Worm (Caenorhabditis elegans) whole organism, young adult: ENCODE results near the gene sre-43.

Experiments
- B0019.2 ChIP-seq: fragments of 200-800 bp; sonication (Bioruptor generic); conservative IDR thresholded peaks from 2 replicates; pipeline ENCODE4 v1.3.6; 2022; ENCODE audit warnings: missing genetic modification reagents, missing genetic modification characterization, missing compliant biosample characterization
- F22D6.2 ChIP-seq: sonication (generic microtip); optimal IDR thresholded peaks from 2 replicates; lab custom pipeline; 2016; ENCODE audit warnings: mild to moderate bottlenecking, missing genetic modification characterization, missing compliant biosample characterization
- F39B2.1 ChIP-seq: fragments of 200-800 bp; sonication (Bioruptor generic); IDR thresholded peaks from 2 replicates; pipeline ENCODE4 v1.3.6; 2022; ENCODE audit warnings: missing genetic modification reagents, missing genetic modification characterization, missing compliant biosample characterization
- F57C9.4 ChIP-seq: sonication (generic microtip); optimal IDR thresholded peaks from 2 replicates; lab custom pipeline; 2017; ENCODE audit warnings: mild to moderate bottlenecking, missing genetic modification characterization, missing compliant biosample characterization
- K11D2.4 ChIP-seq: fragments of 200-800 bp; sonication (Bioruptor generic); IDR thresholded peaks from 2 replicates; pipeline ENCODE4 v1.3.6; 2022; ENCODE audit warnings: missing genetic modification reagents, missing genetic modification characterization, missing compliant biosample characterization
- Y56A3A.18 ChIP-seq: fragments of 200-800 bp; sonication (Bioruptor generic); IDR thresholded peaks from 2 replicates; pipeline ENCODE4 v1.3.6; 2022; ENCODE audit warnings: missing genetic modification reagents, missing genetic modification characterization, missing compliant biosample characterization
- ZK185.1 ChIP-seq: sonication (generic microtip); optimal IDR thresholded peaks from 2 replicates; lab custom pipeline; 2016; ENCODE audit warnings: mild to moderate bottlenecking, missing genetic modification characterization, missing compliant biosample characterization; ENCODE audit not compliant: poor library complexity, severe bottlenecking
- aptf-2 ChIP-seq: fragments of 200-800 bp; sonication (Bioruptor generic); conservative IDR thresholded peaks from 2 replicates; pipeline ENCODE4 v1.3.6; 2022; ENCODE audit warnings: missing genetic modification reagents, missing genetic modification characterization, missing compliant biosample characterization
- athp-1 ChIP-seq: sonication (generic microtip); optimal IDR thresholded peaks from 2 replicates; lab custom pipeline; 2017; ENCODE audit warnings: mild to moderate bottlenecking, missing genetic modification characterization, missing compliant biosample characterization
- attf-5 ChIP-seq: fragments of 200-800 bp; sonication (Bioruptor generic); optimal IDR thresholded peaks from 2 replicates; lab custom pipeline; 2018; ENCODE audit warnings: mild to moderate bottlenecking, missing genetic modification characterization, missing compliant biosample characterization
- cebp-1 ChIP-seq, 2 experiments: fragments of 200-800 bp in 1 of 2; sonication (Bioruptor generic) in 1 of 2; sonication (generic microtip) in 1 of 2; IDR thresholded peaks in 1 of 2; optimal IDR thresholded peaks in 1 of 2; 2 replicates each; pipeline versions ENCODE4 v1.3.6 to Lab custom; 2017 to 2022; ENCODE audit warnings: missing compliant biosample characterization in 2 of 2, missing genetic modification characterization in 2 of 2, mild to moderate bottlenecking in 1 of 2, missing genetic modification reagents in 1 of 2, moderate library complexity in 1 of 2
- cebp-2 ChIP-seq: fragments of 200-800 bp; sonication (Bioruptor generic); IDR thresholded peaks from 2 replicates; pipeline ENCODE4 v1.3.6; 2022; ENCODE audit warnings: missing genetic modification characterization, missing compliant biosample characterization
- ceh-100 ChIP-seq: fragments of 200-800 bp; sonication (Bioruptor generic); IDR thresholded peaks from 2 replicates; pipeline ENCODE4 v1.3.6; 2022; ENCODE audit warnings: missing genetic modification reagents, missing genetic modification characterization, missing compliant biosample characterization
- ceh-40 ChIP-seq: fragments of 200-800 bp; sonication (Bioruptor generic); IDR thresholded peaks from 2 replicates; pipeline ENCODE4 v1.3.6; 2022; ENCODE audit warnings: missing genetic modification characterization, missing compliant biosample characterization
- dpff-1 ChIP-seq: sonication (generic microtip); optimal IDR thresholded peaks from 2 replicates; lab custom pipeline; 2017; ENCODE audit warnings: mild to moderate bottlenecking, missing genetic modification characterization, missing compliant biosample characterization
- dpl-1 ChIP-seq: fragments of 150-350 bp; optimal IDR thresholded peaks from 2 replicates; lab custom pipeline; 2014; ENCODE audit warnings: missing biosample characterization, missing genetic modification reagents, missing genetic modification characterization
- him-1 ChIP-seq: sonication (generic microtip); optimal IDR thresholded peaks from 2 replicates; lab custom pipeline; 2016; ENCODE audit warnings: missing genotype, missing genetic modification reagents, missing genetic modification characterization, missing compliant biosample characterization
- hlh-26 ChIP-seq: fragments of 200-800 bp; sonication (Bioruptor generic); conservative IDR thresholded peaks from 2 replicates; pipeline ENCODE4 v1.3.6; 2022; ENCODE audit warnings: missing genetic modification reagents, missing genetic modification characterization, missing compliant biosample characterization
- hmg-1.2 ChIP-seq: fragments of 200-800 bp; sonication (Bioruptor generic); IDR thresholded peaks from 2 replicates; pipeline ENCODE4 v1.3.6; 2022; ENCODE audit warnings: missing genetic modification reagents, missing genetic modification characterization, missing compliant biosample characterization
- hrde-1 ChIP-seq: sonication (generic microtip); optimal IDR thresholded peaks from 2 replicates; lab custom pipeline; 2016; ENCODE audit warnings: missing genetic modification characterization, mild to moderate bottlenecking, missing compliant biosample characterization, moderate library complexity, missing genotype, missing genetic modification reagents, borderline replicate concordance
- madf-10 ChIP-seq: sonication (generic microtip); optimal IDR thresholded peaks from 2 replicates; lab custom pipeline; 2016; ENCODE audit warnings: mild to moderate bottlenecking, missing genetic modification characterization, missing compliant biosample characterization
- mcd-1 ChIP-seq: fragments of 200-800 bp; sonication (Bioruptor generic); IDR thresholded peaks from 2 replicates; pipeline ENCODE4 v1.3.6; 2022; ENCODE audit warnings: missing genetic modification reagents, missing genetic modification characterization, missing compliant biosample characterization
- mel-28 ChIP-seq: sonication (generic microtip); optimal IDR thresholded peaks from 2 replicates; lab custom pipeline; 2016; ENCODE audit warnings: borderline replicate concordance, mild to moderate bottlenecking, missing genetic modification characterization, missing compliant biosample characterization
- mes-4 ChIP-seq: sonication (generic microtip); optimal IDR thresholded peaks from 2 replicates; lab custom pipeline; 2016; ENCODE audit warnings: missing genotype, missing genetic modification characterization, missing compliant biosample characterization
- nfya-1 ChIP-seq: sonication (generic microtip); optimal IDR thresholded peaks from 2 replicates; lab custom pipeline; 2017; ENCODE audit warnings: antibody characterized with exemption, missing compliant biosample characterization, missing genetic modification characterization, borderline replicate concordance; ENCODE audit not compliant: insufficient read depth
- nfya-2 ChIP-seq: fragments of 200-800 bp; sonication (Bioruptor generic); IDR thresholded peaks from 2 replicates; pipeline ENCODE4 v1.3.6; 2022; ENCODE audit warnings: missing genetic modification reagents, missing genetic modification characterization, missing compliant biosample characterization
- nfyb-1 ChIP-seq: fragments of 200-800 bp; sonication (Bioruptor generic); IDR thresholded peaks from 2 replicates; pipeline ENCODE4 v1.3.6; 2022; ENCODE audit warnings: missing genetic modification reagents, missing genetic modification characterization, missing compliant biosample characterization
- nhr-80 ChIP-seq: sonication (generic microtip); optimal IDR thresholded peaks from 2 replicates; lab custom pipeline; 2016; ENCODE audit warnings: missing genetic modification characterization, missing compliant biosample characterization
- pbrm-1 ChIP-seq: fragments of 200-800 bp; sonication (Bioruptor generic); IDR thresholded peaks from 2 replicates; pipeline ENCODE4 v1.3.6; 2022; ENCODE audit warnings: missing genetic modification reagents, missing genetic modification characterization, missing compliant biosample characterization
- pha-4 ChIP-seq: fragments of 150-350 bp; sonication (generic microtip); optimal IDR thresholded peaks from 2 replicates; lab custom pipeline; 2014; ENCODE audit warnings: missing biosample characterization, missing genetic modification reagents, missing genetic modification characterization
- sea-2 ChIP-seq: fragments of 200-800 bp; sonication (Bioruptor generic); IDR thresholded peaks from 2 replicates; pipeline ENCODE4 v1.3.6; 2022; ENCODE audit warnings: missing genetic modification characterization, missing compliant biosample characterization
- tlf-1 ChIP-seq: fragments of 200-800 bp; sonication (Bioruptor generic); optimal IDR thresholded peaks from 2 replicates; lab custom pipeline; 2018; ENCODE audit warnings: mild to moderate bottlenecking, missing genetic modification characterization, missing compliant biosample characterization
- zfh-2 ChIP-seq: fragments of 200-800 bp; sonication (Bioruptor generic); conservative IDR thresholded peaks from 2 replicates; pipeline ENCODE4 v1.3.6; 2022; ENCODE audit warnings: missing genetic modification reagents, missing genetic modification characterization, missing compliant biosample characterization
- ztf-18 ChIP-seq: sonication (generic microtip); optimal IDR thresholded peaks from 2 replicates; lab custom pipeline; 2016; ENCODE audit warnings: missing genotype, mild to moderate bottlenecking, missing genetic modification characterization, missing compliant biosample characterization
- ztf-22 ChIP-seq: fragments of 200-800 bp; sonication (Bioruptor generic); optimal IDR thresholded peaks from 2 replicates; lab custom pipeline; 2018; ENCODE audit warnings: mild to moderate bottlenecking, missing genetic modification characterization, moderate library complexity, missing compliant biosample characterization

sre-43 gene

DNA sequence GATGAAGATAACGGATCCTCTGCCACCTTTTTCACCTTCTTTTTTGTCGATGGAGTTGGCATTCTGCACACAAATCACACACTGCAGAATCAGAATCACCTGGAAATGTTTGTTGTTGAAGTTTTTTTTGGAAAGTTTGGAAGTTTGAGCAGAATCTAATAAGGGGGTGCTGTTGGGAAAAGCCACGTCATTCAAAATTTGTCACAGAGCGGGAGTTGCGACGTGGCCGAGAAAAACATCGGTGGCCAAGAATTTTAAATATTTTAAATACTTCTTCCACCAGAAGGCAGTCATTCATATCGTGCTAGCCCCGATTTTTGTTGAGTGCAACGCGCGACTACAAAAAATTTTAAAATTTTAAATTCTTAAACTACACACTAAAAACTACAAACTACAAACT lies 6.6 kb downstream of the sre-43 start, which contains the start of gene rpi-1:
TSS of gene rpi-1 (minus strand) at position 101 of the 400 bp plus-strand sequence.
- no peak for TF ChIP-seq aptf-2
- no peak for TF ChIP-seq athp-1 (tag; lab: Kevin White, UChicago)
- TF ChIP-seq ZK185.1 = no peak
- TF ChIP-seq ceh-100 (GFP tag; lab: Robert Waterston, UW) = no peak
- no peak for TF ChIP-seq pbrm-1 (GFP tag; lab: Robert Waterston, UW)
- TF ChIP-seq dpff-1 = no peak
- TF ChIP-seq nfyb-1 (GFP tag; lab: Robert Waterston, UW) = no peak
- TF ChIP-seq sea-2 (GFP tag; lab: Robert Waterston, UW) = no peak
- TF ChIP-seq mel-28 (tag; lab: Kevin White, UChicago) = no peak
- TF ChIP-seq dpl-1 (GFP tag; lab: Kevin White, UChicago) = no peak
- TF ChIP-seq attf-5 (GFP tag; lab: Kevin White, UChicago) = no peak
- no peak for TF ChIP-seq F22D6.2
- no peak for TF ChIP-seq hrde-1 (tag; lab: Kevin White, UChicago)
- no peak for TF ChIP-seq Y56A3A.18 (GFP tag; lab: Robert Waterston, UW)
- TF ChIP-seq cebp-2 (GFP tag; lab: Robert Waterston, UW) = no peak

DNA sequence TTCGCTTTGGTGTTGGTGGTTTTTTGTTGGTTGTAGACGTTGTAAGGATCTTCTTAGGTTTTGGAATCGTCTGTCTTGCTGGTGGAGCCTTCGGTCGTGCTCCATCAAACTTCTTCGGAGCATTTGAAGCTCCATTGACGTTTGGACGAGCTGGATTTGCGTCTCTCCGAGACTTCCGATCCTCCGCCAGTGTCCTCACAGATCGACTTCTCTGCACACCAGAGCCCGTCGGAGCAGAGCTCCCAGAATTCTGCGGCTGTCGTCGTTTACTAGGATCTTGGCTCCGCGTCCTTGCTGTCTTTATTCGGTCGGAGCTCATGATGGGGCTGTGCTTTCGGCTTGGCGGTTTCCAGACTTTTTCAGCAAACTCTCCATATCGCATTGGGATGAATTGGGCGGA lies 7.3 kb downstream of the sre-43 start:
- peak; percentile 68 for TF ChIP-seq zfh-2 (GFP tag; lab: Robert Waterston, UW)
- TF ChIP-seq nfya-1 (tag; lab: Kevin White, UChicago) = no peak
- TF ChIP-seq, all 124 proteins: peak for 1

DNA sequence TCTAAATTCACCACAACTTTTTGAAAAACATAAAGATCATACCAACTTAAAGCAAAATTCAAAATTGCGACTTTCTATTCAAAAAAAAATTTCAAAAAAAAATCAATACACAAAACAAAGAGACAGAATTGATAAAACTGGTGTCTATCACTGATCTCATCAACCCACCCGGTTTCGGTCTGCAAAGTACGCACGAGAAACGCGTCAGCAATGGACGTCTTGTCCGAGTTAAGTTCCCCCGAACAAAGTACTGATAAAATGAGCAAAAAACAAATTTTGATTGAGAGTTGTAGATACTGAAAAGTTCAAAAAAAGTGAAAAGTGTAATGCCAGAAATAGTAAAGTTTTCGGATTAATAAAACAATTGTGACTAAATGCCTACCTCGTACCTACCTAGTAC lies 10.5 kb downstream of the sre-43 start:
- TF ChIP-seq cebp-2 (GFP tag; lab: Robert Waterston, UW) (no peak), tlf-1 (no peak), nfya-2 (GFP tag; lab: Robert Waterston, UW) (no peak), madf-10 (no peak), mcd-1 (GFP tag; lab: Robert Waterston, UW) (0 out of 2 replicates have a peak, but pooled peaks have one; percentile 14), B0019.2 (GFP tag; lab: Robert Waterston, UW) (no peak), mes-4 (tag; lab: Kevin White, UChicago) (no peak), K11D2.4 (GFP tag; lab: Robert Waterston, UW) (no peak), hlh-26 (GFP tag; lab: Robert Waterston, UW) (no peak), hmg-1.2 (GFP tag; lab: Robert Waterston, UW) (no peak), ceh-40 (no peak), cebp-1 (GFP tag; IDR thresholded peaks at IDR 0.05; lab: Robert Waterston, UW) (no peak), cebp-1 (tag; optimal IDR thresholded peaks at IDR 0.05; lab: Kevin White, UChicago) (peak; percentile 18), F39B2.1 (GFP tag; lab: Robert Waterston, UW) (no peak), F57C9.4 (tag; lab: Kevin White, UChicago) (no peak), him-1 (tag; lab: Kevin White, UChicago) (no peak), pha-4 (tag; lab: Kevin White, UChicago) (no peak), nhr-80 (tag; lab: Kevin White, UChicago) (peak; percentile 76), ztf-22 (no peak), ztf-18 (tag; lab: Kevin White, UChicago) (peak; percentile 80)
- TF ChIP-seq, all 124 proteins: peak for 4
